Worm (Caenorhabditis elegans): ENCODE measurements around the gene alkb-8.

- no peak for TF ChIP-seq Y56A3A.18 (GFP tag; IDR thresholded peaks at IDR 0.05)
- TF ChIP-seq lin-54 (GFP tag; optimal IDR thresholded peaks at IDR 0.05): no peak
- no peak for TF ChIP-seq Y79H2A.3 (GFP tag; conservative IDR thresholded peaks at IDR 0.05)
- peak; percentile 61 for TF ChIP-seq unc-130 (GFP tag; optimal IDR thresholded peaks at IDR 0.05)
- TF ChIP-seq dpl-1 (GFP tag; optimal IDR thresholded peaks at IDR 0.05): no peak
- no peak for TF ChIP-seq B0019.2 (GFP tag; conservative IDR thresholded peaks at IDR 0.05)
Measured at ce11 chrIII:3719564-3719963, 10.4 kb downstream of the alkb-8 start, which contains the start of gene C14B1.8.

All from whole organism, young adult.